Worm (Caenorhabditis elegans) whole organism, L3 larva: Measurements from ENCODE around the gene mam-1.

Source experiments
- R02D3.7 ChIP-seq: fragments of 150-350 bp; optimal IDR thresholded peaks from 2 replicates; lab custom pipeline; 2014; ENCODE audit warnings: missing biosample characterization, missing genetic modification characterization
- aly-2 ChIP-seq: fragments of 150-350 bp; optimal IDR thresholded peaks from 2 replicates; lab custom pipeline; 2014; ENCODE audit warnings: missing biosample characterization, missing genetic modification characterization
- ama-1 ChIP-seq: fragments of 150-350 bp; optimal IDR thresholded peaks from 2 replicates; lab custom pipeline; 2018
- ceh-16 ChIP-seq: sonication (generic microtip); optimal IDR thresholded peaks from 2 replicates; lab custom pipeline; 2017; ENCODE audit warnings: missing biosample characterization, missing genetic modification characterization
- ceh-28 ChIP-seq: fragments of 150-350 bp; optimal IDR thresholded peaks from 2 replicates; lab custom pipeline; 2014; ENCODE audit warnings: missing biosample characterization, missing genetic modification reagents, missing genetic modification characterization
- ceh-82 ChIP-seq: fragments of 150-350 bp; optimal IDR thresholded peaks from 2 replicates; lab custom pipeline; 2014; ENCODE audit warnings: missing biosample characterization, missing genetic modification characterization
- ceh-9 ChIP-seq: sonication (generic microtip); optimal IDR thresholded peaks from 2 replicates; lab custom pipeline; 2018; ENCODE audit warnings: missing biosample characterization, missing genetic modification characterization
- daf-12 ChIP-seq: fragments of 150-350 bp; optimal IDR thresholded peaks from 2 replicates; lab custom pipeline; 2014; ENCODE audit warnings: missing biosample characterization, missing genetic modification reagents, missing genetic modification characterization
- egl-27 ChIP-seq: sonication (generic microtip); optimal IDR thresholded peaks from 4 replicates; lab custom pipeline; 2017; ENCODE audit warnings: missing biosample characterization, missing genetic modification reagents, missing genetic modification characterization
- egl-5 ChIP-seq: fragments of 150-350 bp; optimal IDR thresholded peaks from 2 replicates; lab custom pipeline; 2017; ENCODE audit warnings: missing biosample characterization, missing genetic modification reagents, missing genetic modification characterization, inconsistent platforms
- elt-2 ChIP-seq: sonication (generic microtip); optimal IDR thresholded peaks from 2 replicates; lab custom pipeline; 2016; ENCODE audit warnings: missing genetic modification reagents, mild to moderate bottlenecking, missing genetic modification characterization, missing compliant biosample characterization
- elt-3 ChIP-seq, 3 experiments: fragments of 150-350 bp in 1 of 3; sonication (generic microtip) in 2 of 3; optimal IDR thresholded peaks; 2 replicates in 2 of 3; 4 replicates in 1 of 3; lab custom pipeline; 2014 to 2017; ENCODE audit warnings: missing biosample characterization in 3 of 3, missing genetic modification characterization in 3 of 3
- eor-1 ChIP-seq, 2 experiments: fragments of 150-350 bp; optimal IDR thresholded peaks; 2 replicates each; lab custom pipeline; 2014 to 2018; ENCODE audit warnings: missing biosample characterization in 2 of 2, missing genetic modification characterization in 2 of 2
- fkh-10 ChIP-seq: sonication (generic microtip); optimal IDR thresholded peaks from 2 replicates; lab custom pipeline; 2017; ENCODE audit warnings: missing biosample characterization, missing genetic modification reagents, missing genetic modification characterization
- fkh-2 ChIP-seq: fragments of 150-350 bp; optimal IDR thresholded peaks from 2 replicates; lab custom pipeline; 2014; ENCODE audit warnings: missing biosample characterization, missing genetic modification reagents, missing genetic modification characterization
- fos-1 ChIP-seq: fragments of 150-350 bp; optimal IDR thresholded peaks from 2 replicates; lab custom pipeline; 2014; ENCODE audit warnings: missing biosample characterization, missing genetic modification characterization
- hmg-11 ChIP-seq: sonication (generic microtip); optimal IDR thresholded peaks from 2 replicates; lab custom pipeline; 2016; ENCODE audit warnings: missing genetic modification characterization, missing compliant biosample characterization
- jun-1 ChIP-seq: fragments of 150-350 bp; optimal IDR thresholded peaks from 2 replicates; lab custom pipeline; 2014; ENCODE audit warnings: missing biosample characterization, missing genetic modification reagents, missing genetic modification characterization
- lin-15B ChIP-seq: fragments of 150-350 bp; optimal IDR thresholded peaks from 2 replicates; lab custom pipeline; 2014; ENCODE audit warnings: missing biosample characterization, missing genetic modification characterization
- lin-39 ChIP-seq: fragments of 150-350 bp; optimal IDR thresholded peaks from 2 replicates; lab custom pipeline; 2018; ENCODE audit warnings: missing biosample characterization, missing genetic modification reagents, missing genetic modification characterization
- lsy-12 ChIP-seq: sonication (generic microtip); optimal IDR thresholded peaks from 2 replicates; lab custom pipeline; 2016; ENCODE audit warnings: mild to moderate bottlenecking, missing genetic modification characterization, missing compliant biosample characterization
- mdl-1 ChIP-seq: fragments of 150-350 bp; optimal IDR thresholded peaks from 2 replicates; lab custom pipeline; 2014; ENCODE audit warnings: missing biosample characterization, missing genetic modification characterization
- mml-1 ChIP-seq: fragments of 150-350 bp; sonication (generic microtip); optimal IDR thresholded peaks from 3 replicates; lab custom pipeline; 2014; ENCODE audit warnings: missing biosample characterization, missing genetic modification characterization
- nfya-1 ChIP-seq: sonication (generic microtip); optimal IDR thresholded peaks from 2 replicates; lab custom pipeline; 2017; ENCODE audit warnings: missing genetic modification characterization, mild to moderate bottlenecking, missing compliant biosample characterization, antibody characterized with exemption, moderate library complexity; ENCODE audit not compliant: insufficient read depth
- nhr-12 ChIP-seq: fragments of 150-350 bp; optimal IDR thresholded peaks from 2 replicates; lab custom pipeline; 2014; ENCODE audit warnings: missing biosample characterization, missing genetic modification characterization
- nhr-23 ChIP-seq: fragments of 150-350 bp; optimal IDR thresholded peaks from 2 replicates; lab custom pipeline; 2014; ENCODE audit warnings: missing biosample characterization, missing genetic modification reagents, missing genetic modification characterization
- nhr-237 ChIP-seq: fragments of 150-350 bp; optimal IDR thresholded peaks from 2 replicates; lab custom pipeline; 2014; ENCODE audit warnings: missing biosample characterization, missing genetic modification characterization
- nhr-25 ChIP-seq: sonication (generic microtip); optimal IDR thresholded peaks from 2 replicates; lab custom pipeline; 2017; ENCODE audit warnings: missing biosample characterization, missing genetic modification characterization
- nhr-43 ChIP-seq: sonication (generic microtip); optimal IDR thresholded peaks from 2 replicates; lab custom pipeline; 2016; ENCODE audit warnings: mild to moderate bottlenecking, missing genetic modification characterization, missing compliant biosample characterization; ENCODE audit not compliant: poor library complexity, severe bottlenecking
- nhr-67 ChIP-seq: fragments of 150-350 bp; optimal IDR thresholded peaks from 2 replicates; lab custom pipeline; 2014; ENCODE audit warnings: missing biosample characterization, missing genetic modification characterization
- nhr-76 ChIP-seq: fragments of 150-350 bp; sonication (generic microtip); optimal IDR thresholded peaks from 5 replicates; lab custom pipeline; 2014; ENCODE audit warnings: missing biosample characterization, missing genetic modification characterization
- pha-4 ChIP-seq: fragments of 150-350 bp; optimal IDR thresholded peaks from 2 replicates; lab custom pipeline; 2014; ENCODE audit warnings: missing biosample characterization, missing genetic modification reagents, missing genetic modification characterization
- pqm-1 ChIP-seq: fragments of 150-350 bp; optimal IDR thresholded peaks from 2 replicates; lab custom pipeline; 2017; ENCODE audit warnings: missing biosample characterization, missing genetic modification characterization, inconsistent platforms
- sea-2 ChIP-seq: fragments of 150-350 bp; sonication (generic microtip); optimal IDR thresholded peaks from 4 replicates; lab custom pipeline; 2014; ENCODE audit warnings: missing biosample characterization, missing genetic modification reagents, missing genetic modification characterization
- skn-1 ChIP-seq: fragments of 150-350 bp; optimal IDR thresholded peaks from 2 replicates; lab custom pipeline; 2014; ENCODE audit warnings: missing biosample characterization, missing genetic modification characterization
- snpc-4 ChIP-seq: fragments of 150-350 bp; optimal IDR thresholded peaks from 2 replicates; lab custom pipeline; 2014; ENCODE audit warnings: missing biosample characterization, missing genetic modification characterization
- tbx-2 ChIP-seq: sonication (generic microtip); optimal IDR thresholded peaks from 2 replicates; lab custom pipeline; 2016; ENCODE audit warnings: mild to moderate bottlenecking, missing genetic modification characterization, missing compliant biosample characterization
- unc-39 ChIP-seq: sonication (generic microtip); optimal IDR thresholded peaks from 4 replicates; lab custom pipeline; 2017; ENCODE audit warnings: missing biosample characterization, missing genetic modification characterization
- unc-62 ChIP-seq: fragments of 150-350 bp; sonication (generic microtip); optimal IDR thresholded peaks from 4 replicates; lab custom pipeline; 2014; ENCODE audit warnings: missing biosample characterization, missing genetic modification reagents, missing genetic modification characterization
- ztf-11 ChIP-seq: fragments of 150-350 bp; optimal IDR thresholded peaks from 2 replicates; lab custom pipeline; 2014; ENCODE audit warnings: missing biosample characterization, missing genetic modification characterization
- ztf-4 ChIP-seq: fragments of 150-350 bp; optimal IDR thresholded peaks from 2 replicates; lab custom pipeline; 2014; ENCODE audit warnings: missing biosample characterization, missing genetic modification characterization

mam-1 gene

ce11 chrX:924495-925008 lies 36.4 kb upstream of the mam-1 start, which contains the start of the genes pifk-1 and tbc-11:
pifk-1 (minus strand) TSS chrX:924511.
tbc-11 (plus strand) TSS chrX:924958.
- TF ChIP-seq ceh-82 (no peak), nhr-76 (tag; lab: Kevin White, UChicago) (no peak), aly-2 (no peak), lin-39 (tag; lab: Kevin White, UChicago) (peak; percentile 41), pha-4 (peak; percentile 95), egl-5 (no peak), nhr-12 (tag; lab: Kevin White, UChicago) (no peak), nhr-25 (tag; lab: Kevin White, UChicago) (peak; percentile 61), sea-2 (GFP tag; lab: Kevin White, UChicago) (no peak), mdl-1 (tag; lab: Kevin White, UChicago) (no peak), nhr-67 (tag; lab: Kevin White, UChicago) (no peak), fos-1 (tag; lab: Kevin White, UChicago) (no peak), elt-3 (tag; optimal IDR thresholded peaks at IDR 0.05; lab: Kevin White, UChicago) (no peak), snpc-4 (tag; lab: Kevin White, UChicago) (peak; percentile 64), eor-1 (tag; optimal IDR thresholded peaks at IDR 0.05; lab: Kevin White, UChicago) (no peak), skn-1 (peak; percentile 66), ceh-28 (tag; lab: Kevin White, UChicago) (no peak), jun-1 (tag; lab: Kevin White, UChicago) (peak; percentile 0), ama-1 (lab: Kevin White, UChicago) (peak; percentile 21), ceh-16 (tag; lab: Kevin White, UChicago) (no peak), hmg-11 (tag; lab: Kevin White, UChicago) (peak; percentile 42), fkh-2 (no peak), ztf-4 (no peak), ztf-11 (tag; lab: Kevin White, UChicago) (no peak), unc-39 (tag; lab: Kevin White, UChicago) (no peak), egl-27 (no peak), tbx-2 (no peak), pqm-1 (peak; percentile 74), elt-2 (tag; lab: Kevin White, UChicago) (peak; percentile 50), lin-15B (tag; lab: Kevin White, UChicago) (peak; percentile 66), nhr-23 (tag; lab: Kevin White, UChicago) (peak; percentile 62), nfya-1 (tag; lab: Kevin White, UChicago) (peak; percentile 63), lsy-12 (tag; lab: Kevin White, UChicago) (no peak), nhr-237 (tag; lab: Kevin White, UChicago) (no peak), ceh-9 (tag; lab: Kevin White, UChicago) (no peak), fkh-10 (GFP tag; lab: Kevin White, UChicago) (no peak), daf-12 (tag; lab: Kevin White, UChicago) (no peak), mml-1 (no peak)

ce11 chrX:918097-918496 lies 29.9 kb upstream of the mam-1 start, which contains the start of gene F35H12.5:
F35H12.5 (plus strand) TSS chrX:918397.
- TF ChIP-seq lin-15B (tag; lab: Kevin White, UChicago), result no peak
- TF ChIP-seq fkh-2, result no peak
- TF ChIP-seq egl-27, result no peak
- TF ChIP-seq daf-12 (tag; lab: Kevin White, UChicago), result no peak
- TF ChIP-seq snpc-4 (tag; lab: Kevin White, UChicago), result no peak
- no peak for TF ChIP-seq R02D3.7
- TF ChIP-seq tbx-2, result no peak
- TF ChIP-seq nhr-76 (tag; lab: Kevin White, UChicago), result no peak
- no peak for TF ChIP-seq fos-1 (tag; lab: Kevin White, UChicago)
- TF ChIP-seq elt-3 (tag; optimal IDR thresholded peaks at IDR 0.05; lab: Kevin White, UChicago), result no peak
- no peak for TF ChIP-seq nhr-67 (tag; lab: Kevin White, UChicago)
- no peak for TF ChIP-seq hmg-11 (tag; lab: Kevin White, UChicago)
- no peak for TF ChIP-seq mdl-1 (tag; lab: Kevin White, UChicago)
- no peak for TF ChIP-seq unc-62
- no peak for TF ChIP-seq nhr-43 (tag; lab: Kevin White, UChicago)
- TF ChIP-seq egl-5, result no peak
- no peak for TF ChIP-seq eor-1 (tag; optimal IDR thresholded peaks at IDR 0.05; lab: Kevin White, UChicago)
